Worm (Caenorhabditis elegans) whole organism, young adult: ENCODE data around the gene Y105C5A.12.
"Not testable (repeated sequence)": the region's sequence is repeated elsewhere in the genome, so short reads cannot be mapped to it uniquely, and the experiment has no call there.

Source experiments
- B0261.1 ChIP-seq: sonication (generic microtip); optimal IDR thresholded peaks from 2 replicates; lab custom pipeline; 2016; ENCODE audit warnings: mild to moderate bottlenecking, missing genetic modification characterization, moderate library complexity, missing compliant biosample characterization
- B0336.3 ChIP-seq: fragments of 200-800 bp; sonication (Bioruptor generic); IDR thresholded peaks from 2 replicates; pipeline ENCODE4 v1.3.6; 2022; ENCODE audit warnings: missing genetic modification characterization, missing compliant biosample characterization
- T07F8.4 ChIP-seq: sonication (generic microtip); optimal IDR thresholded peaks from 2 replicates; lab custom pipeline; 2016; ENCODE audit warnings: mild to moderate bottlenecking, missing genetic modification characterization, moderate library complexity, missing compliant biosample characterization
- T26A5.8 ChIP-seq: sonication (generic microtip); optimal IDR thresholded peaks from 2 replicates; lab custom pipeline; 2016; ENCODE audit warnings: missing genetic modification characterization, missing compliant biosample characterization
- ceh-27 ChIP-seq: fragments of 200-800 bp; sonication (Bioruptor generic); optimal IDR thresholded peaks from 2 replicates; lab custom pipeline; 2018; ENCODE audit warnings: mild to moderate bottlenecking, missing genetic modification characterization, moderate library complexity, missing compliant biosample characterization
- efl-1 ChIP-seq: fragments of 150-350 bp; optimal IDR thresholded peaks from 2 replicates; lab custom pipeline; 2014; ENCODE audit warnings: missing biosample characterization, missing genetic modification reagents, missing genetic modification characterization
- nfya-1 ChIP-seq: sonication (generic microtip); optimal IDR thresholded peaks from 2 replicates; lab custom pipeline; 2017; ENCODE audit warnings: antibody characterized with exemption, missing compliant biosample characterization, missing genetic modification characterization, borderline replicate concordance; ENCODE audit not compliant: insufficient read depth
- nfya-2 ChIP-seq: fragments of 200-800 bp; sonication (Bioruptor generic); IDR thresholded peaks from 2 replicates; pipeline ENCODE4 v1.3.6; 2022; ENCODE audit warnings: missing genetic modification reagents, missing genetic modification characterization, missing compliant biosample characterization
- snpc-4 ChIP-seq, 5 experiments: fragments of 150-350 bp in 1 of 5; sonication (generic microtip) in 4 of 5; optimal IDR thresholded peaks; 2 replicates each; lab custom pipeline; 2014 to 2018; ENCODE audit warnings: missing genetic modification characterization in 5 of 5, missing biosample characterization in 3 of 5, antibody characterized with exemption in 2 of 5, mild to moderate bottlenecking in 2 of 5, missing compliant biosample characterization in 2 of 5, missing genotype in 2 of 5, moderate library complexity in 2 of 5, missing genetic modification reagents in 1 of 5
- somi-1 ChIP-seq: fragments of 200-800 bp; sonication (Bioruptor generic); optimal IDR thresholded peaks from 2 replicates; lab custom pipeline; 2018; ENCODE audit warnings: mild to moderate bottlenecking, missing genetic modification characterization, missing compliant biosample characterization
- unc-130 ChIP-seq: sonication (generic microtip); optimal IDR thresholded peaks from 2 replicates; lab custom pipeline; 2016; ENCODE audit warnings: missing genetic modification reagents, missing genetic modification characterization, missing compliant biosample characterization
- ztf-28 ChIP-seq: fragments of 200-800 bp; sonication (Bioruptor generic); IDR thresholded peaks from 2 replicates; pipeline ENCODE4 v1.3.6; 2022; ENCODE audit warnings: missing genetic modification reagents, missing genetic modification characterization, missing compliant biosample characterization

DNA sequence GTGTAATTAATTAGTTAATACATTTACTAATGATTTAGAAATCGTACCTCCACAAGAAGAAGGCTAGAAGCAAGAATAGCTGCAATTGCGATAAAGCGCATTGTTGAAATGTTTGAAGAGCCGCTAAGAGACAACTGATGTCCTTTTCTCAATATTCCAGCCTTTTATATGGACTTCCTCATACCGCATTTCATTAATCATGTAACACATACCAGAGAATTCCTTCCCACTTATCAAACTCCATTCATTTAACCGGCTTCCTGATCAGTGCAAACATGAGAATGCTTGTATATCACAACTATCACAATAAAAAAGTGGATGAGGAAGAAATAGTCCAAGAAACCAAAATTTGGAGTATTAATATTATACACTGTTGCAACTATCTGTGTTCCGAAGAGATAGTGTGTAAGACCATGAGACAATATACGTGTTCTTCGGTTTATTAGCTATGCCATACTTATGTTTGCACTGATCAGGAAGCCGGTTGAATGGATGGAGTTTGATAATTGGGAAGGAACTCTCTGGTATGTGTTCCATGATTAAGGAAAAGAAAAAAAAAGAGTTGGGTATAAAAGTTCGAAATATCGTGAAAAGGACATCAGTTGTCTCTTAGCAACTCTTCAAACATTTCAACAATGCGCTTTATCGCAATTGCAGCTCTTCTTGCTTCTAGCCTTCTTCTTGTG is 46.5 kb downstream of the Y105C5A.12 start, which contains the start of the genes pqn-78 and pqn-79:
- not testable (repeated sequence) for TF ChIP-seq ceh-27 (GFP tag; lab: Kevin White, UChicago); snpc-4 (GFP tag; optimal IDR thresholded peaks at IDR 0.05; lab: Kevin White, UChicago); snpc-4 (tag; optimal IDR thresholded peaks at IDR 0.05; lab: Kevin White, UChicago); nfya-1 (tag; lab: Kevin White, UChicago); T26A5.8 (tag; lab: Kevin White, UChicago); efl-1 (GFP tag; lab: Kevin White, UChicago); nfya-2 (GFP tag; lab: Robert Waterston, UW); somi-1; B0336.3 (GFP tag; lab: Robert Waterston, UW); T07F8.4 (tag; lab: Kevin White, UChicago); B0261.1 (tag; lab: Kevin White, UChicago); ztf-28 (GFP tag; lab: Robert Waterston, UW); unc-130
